Worm (Caenorhabditis elegans) whole organism, young adult: ENCODE data around the gene tir-1.

Experiments
- T26A5.8 ChIP-seq: sonication (generic microtip); optimal IDR thresholded peaks from 2 replicates; lab custom pipeline; 2016; ENCODE audit warnings: missing genetic modification characterization, missing compliant biosample characterization
- Y53G8AR.9 ChIP-seq: fragments of 200-800 bp; sonication (Bioruptor generic); conservative IDR thresholded peaks from 2 replicates; pipeline ENCODE4 v1.3.6; 2022; ENCODE audit warnings: missing genetic modification reagents, missing genetic modification characterization, missing compliant biosample characterization
- Y67H2A.10 ChIP-seq: fragments of 200-800 bp; sonication (Bioruptor generic); conservative IDR thresholded peaks from 2 replicates; pipeline ENCODE4 v1.3.6; 2022; ENCODE audit warnings: missing genetic modification reagents, missing genetic modification characterization, missing compliant biosample characterization
- ama-1 ChIP-seq, 3 experiments: fragments of 150-350 bp in 1 of 3; sonication (generic microtip) in 2 of 3; optimal IDR thresholded peaks; 2 replicates each; lab custom pipeline; 2014 to 2018; ENCODE audit warnings: missing biosample characterization in 2 of 3, missing genetic modification characterization in 2 of 3, missing genetic modification reagents in 2 of 3
- aptf-3 ChIP-seq: fragments of 200-800 bp; sonication (Bioruptor generic); IDR thresholded peaks from 2 replicates; pipeline ENCODE4 v1.3.6; 2022; ENCODE audit warnings: missing genetic modification characterization, missing compliant biosample characterization
- attf-6 ChIP-seq: fragments of 200-800 bp; sonication (Bioruptor generic); IDR thresholded peaks from 2 replicates; pipeline ENCODE4 v1.3.6; 2022; ENCODE audit warnings: missing genetic modification reagents, missing genetic modification characterization, missing compliant biosample characterization
- cebp-2 ChIP-seq: fragments of 200-800 bp; sonication (Bioruptor generic); IDR thresholded peaks from 2 replicates; pipeline ENCODE4 v1.3.6; 2022; ENCODE audit warnings: missing genetic modification characterization, missing compliant biosample characterization
- ceh-100 ChIP-seq: fragments of 200-800 bp; sonication (Bioruptor generic); IDR thresholded peaks from 2 replicates; pipeline ENCODE4 v1.3.6; 2022; ENCODE audit warnings: missing genetic modification reagents, missing genetic modification characterization, missing compliant biosample characterization
- ceh-58 ChIP-seq: fragments of 200-800 bp; sonication (Bioruptor generic); IDR thresholded peaks from 2 replicates; pipeline ENCODE4 v1.3.6; 2022; ENCODE audit warnings: missing genetic modification characterization, missing compliant biosample characterization
- ceh-91 ChIP-seq: fragments of 200-800 bp; sonication (Bioruptor generic); IDR thresholded peaks from 2 replicates; pipeline ENCODE4 v1.3.6; 2022; ENCODE audit warnings: missing genetic modification reagents, missing genetic modification characterization, missing compliant biosample characterization
- dox-1 ChIP-seq: fragments of 200-800 bp; sonication (Bioruptor generic); IDR thresholded peaks from 2 replicates; pipeline ENCODE4 v1.3.6; 2022; ENCODE audit warnings: missing genetic modification reagents, missing genetic modification characterization, missing compliant biosample characterization
- egl-44 ChIP-seq: fragments of 200-800 bp; sonication (Bioruptor generic); IDR thresholded peaks from 2 replicates; pipeline ENCODE4 v1.3.6; 2022; ENCODE audit warnings: missing genetic modification reagents, missing genetic modification characterization, missing compliant biosample characterization
- egrh-3 ChIP-seq: fragments of 200-800 bp; sonication (Bioruptor generic); IDR thresholded peaks from 2 replicates; pipeline ENCODE4 v1.3.6; 2022; ENCODE audit warnings: missing genetic modification reagents, missing genetic modification characterization, missing compliant biosample characterization
- ekl-4 ChIP-seq: fragments of 200-800 bp; sonication (Bioruptor generic); IDR thresholded peaks from 2 replicates; pipeline ENCODE4 v1.3.6; 2022; ENCODE audit warnings: missing genetic modification reagents, missing genetic modification characterization, missing compliant biosample characterization
- hlh-26 ChIP-seq: fragments of 200-800 bp; sonication (Bioruptor generic); conservative IDR thresholded peaks from 2 replicates; pipeline ENCODE4 v1.3.6; 2022; ENCODE audit warnings: missing genetic modification reagents, missing genetic modification characterization, missing compliant biosample characterization
- hmg-20 ChIP-seq: fragments of 200-800 bp; sonication (Bioruptor generic); IDR thresholded peaks from 2 replicates; pipeline ENCODE4 v1.3.6; 2022; ENCODE audit warnings: missing genetic modification reagents, missing genetic modification characterization, missing compliant biosample characterization
- hrde-1 ChIP-seq: sonication (generic microtip); optimal IDR thresholded peaks from 2 replicates; lab custom pipeline; 2016; ENCODE audit warnings: missing genetic modification characterization, mild to moderate bottlenecking, missing compliant biosample characterization, moderate library complexity, missing genotype, missing genetic modification reagents, borderline replicate concordance
- hsf-1 ChIP-seq: fragments of 200-800 bp; sonication (Bioruptor generic); IDR thresholded peaks from 2 replicates; pipeline ENCODE4 v1.3.6; 2022; ENCODE audit warnings: missing genetic modification reagents, missing genetic modification characterization, missing compliant biosample characterization
- let-526 ChIP-seq: fragments of 200-800 bp; sonication (Bioruptor generic); IDR thresholded peaks from 2 replicates; pipeline ENCODE4 v1.3.6; 2022; ENCODE audit warnings: missing genetic modification reagents, missing genetic modification characterization, missing compliant biosample characterization
- lin-26 ChIP-seq: fragments of 200-800 bp; sonication (Bioruptor generic); IDR thresholded peaks from 2 replicates; pipeline ENCODE4 v1.3.6; 2022; ENCODE audit warnings: missing genetic modification reagents, missing genetic modification characterization, missing compliant biosample characterization
- lsy-27 ChIP-seq: sonication (generic microtip); optimal IDR thresholded peaks from 2 replicates; lab custom pipeline; 2017; ENCODE audit warnings: missing genetic modification characterization, mild to moderate bottlenecking, missing compliant biosample characterization, antibody characterized with exemption, missing genotype, borderline replicate concordance; ENCODE audit not compliant: insufficient read depth
- madf-3 ChIP-seq: fragments of 200-800 bp; sonication (Bioruptor generic); IDR thresholded peaks from 2 replicates; pipeline ENCODE4 v1.3.6; 2022; ENCODE audit warnings: missing genetic modification reagents, missing genetic modification characterization, missing compliant biosample characterization
- madf-8 ChIP-seq: fragments of 200-800 bp; sonication (Bioruptor generic); conservative IDR thresholded peaks from 2 replicates; pipeline ENCODE4 v1.3.6; 2022; ENCODE audit warnings: missing genetic modification reagents, missing genetic modification characterization, missing compliant biosample characterization
- mcd-1 ChIP-seq: fragments of 200-800 bp; sonication (Bioruptor generic); IDR thresholded peaks from 2 replicates; pipeline ENCODE4 v1.3.6; 2022; ENCODE audit warnings: missing genetic modification reagents, missing genetic modification characterization, missing compliant biosample characterization
- nfyb-1 ChIP-seq: fragments of 200-800 bp; sonication (Bioruptor generic); IDR thresholded peaks from 2 replicates; pipeline ENCODE4 v1.3.6; 2022; ENCODE audit warnings: missing genetic modification reagents, missing genetic modification characterization, missing compliant biosample characterization
- nhr-80 ChIP-seq: sonication (generic microtip); optimal IDR thresholded peaks from 2 replicates; lab custom pipeline; 2016; ENCODE audit warnings: missing genetic modification characterization, missing compliant biosample characterization
- rcor-1 ChIP-seq: fragments of 200-800 bp; sonication (Bioruptor generic); IDR thresholded peaks from 2 replicates; pipeline ENCODE4 v1.3.6; 2022; ENCODE audit warnings: missing genetic modification reagents, missing genetic modification characterization, missing compliant biosample characterization
- rpc-1 ChIP-seq, 2 experiments: fragments of 150-350 bp in 1 of 2; sonication (generic microtip) in 1 of 2; optimal IDR thresholded peaks; 2 replicates each; lab custom pipeline; 2014 to 2018; ENCODE audit warnings: missing biosample characterization in 1 of 2, missing genetic modification characterization in 1 of 2, missing genetic modification reagents in 1 of 2, missing genotype in 1 of 2
- snpc-1.3 ChIP-seq: sonication (generic microtip); optimal IDR thresholded peaks from 2 replicates; lab custom pipeline; 2017; ENCODE audit warnings: missing genetic modification characterization, mild to moderate bottlenecking, missing compliant biosample characterization, antibody characterized with exemption, moderate library complexity, missing genotype, missing genetic modification reagents; ENCODE audit not compliant: insufficient read depth
- ztf-6 ChIP-seq: fragments of 200-800 bp; sonication (Bioruptor generic); IDR thresholded peaks from 2 replicates; pipeline ENCODE4 v1.3.6; 2022; ENCODE audit warnings: missing genetic modification reagents, missing genetic modification characterization, missing compliant biosample characterization

Gene tir-1

DNA sequence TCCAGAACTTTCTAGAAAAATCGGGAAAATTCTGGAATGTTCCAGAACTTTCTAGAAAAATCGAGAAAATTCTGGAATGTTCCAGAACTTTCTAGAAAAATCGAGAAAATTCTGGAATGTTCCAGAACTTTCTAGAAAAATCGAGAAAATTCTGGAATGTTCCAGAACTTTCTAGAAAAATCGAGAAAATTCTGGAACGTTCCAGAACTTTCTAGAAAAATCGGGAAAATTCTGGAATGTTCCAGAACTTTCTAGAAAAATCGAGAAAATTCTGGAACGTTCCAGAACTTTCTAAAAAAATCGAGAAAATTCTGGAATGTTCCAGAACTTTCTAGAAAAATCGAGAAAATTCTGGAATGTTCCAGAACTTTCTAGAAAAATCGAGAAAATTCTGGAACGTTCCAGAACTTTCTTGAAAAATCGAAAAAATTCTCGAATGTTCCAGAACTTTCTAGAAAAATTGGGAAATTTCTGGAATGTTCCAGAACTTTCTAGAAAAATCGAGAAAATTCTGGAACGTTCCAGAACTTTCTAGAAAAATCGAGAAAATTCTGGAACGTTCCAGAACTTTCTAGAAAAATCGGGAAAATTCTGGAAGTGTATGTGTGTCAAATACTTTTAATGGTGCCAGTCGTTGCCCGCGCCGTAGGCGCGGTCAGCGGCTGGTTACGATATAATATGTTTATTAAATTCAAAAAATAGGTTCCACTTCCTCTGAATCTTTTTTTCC, 4.2 kb downstream of the tir-1 start (continued):
- TF ChIP-seq aptf-3 (peak; percentile 89), let-526 (GFP tag; lab: Robert Waterston, UW) (peak; percentile 94), ceh-100 (GFP tag; lab: Robert Waterston, UW) (peak; percentile 72), hmg-20 (GFP tag; lab: Robert Waterston, UW) (0 out of 2 replicates have a peak, but pooled peaks have one; percentile 5), mcd-1 (GFP tag; lab: Robert Waterston, UW) (0 out of 2 replicates have a peak, but pooled peaks have one; percentile 33), nfyb-1 (GFP tag; lab: Robert Waterston, UW) (peak; percentile 90), cebp-2 (GFP tag; lab: Robert Waterston, UW) (peak; percentile 90; the same call in 1 of the 2 replicates), rcor-1 (GFP tag; lab: Robert Waterston, UW) (peak; percentile 95), Y53G8AR.9 (GFP tag; lab: Robert Waterston, UW) (peak; percentile 79), ztf-6 (peak; percentile 61; the same call in 1 of the 2 replicates), lin-26 (peak; percentile 69), ceh-58 (peak; percentile 99), madf-8 (GFP tag; lab: Robert Waterston, UW) (peak; percentile 64), egrh-3 (GFP tag; lab: Robert Waterston, UW) (peak; percentile 99), attf-6 (GFP tag; lab: Robert Waterston, UW) (peak; percentile 94), egl-44 (GFP tag; lab: Robert Waterston, UW) (0 out of 2 replicates have a peak, but pooled peaks have one; percentile 29), Y67H2A.10 (GFP tag; lab: Robert Waterston, UW) (peak; percentile 73), dox-1 (GFP tag; lab: Robert Waterston, UW) (peak; percentile 98), ekl-4 (GFP tag; lab: Robert Waterston, UW) (peak; percentile 94), madf-3 (GFP tag; lab: Robert Waterston, UW) (peak; percentile 96)

DNA sequence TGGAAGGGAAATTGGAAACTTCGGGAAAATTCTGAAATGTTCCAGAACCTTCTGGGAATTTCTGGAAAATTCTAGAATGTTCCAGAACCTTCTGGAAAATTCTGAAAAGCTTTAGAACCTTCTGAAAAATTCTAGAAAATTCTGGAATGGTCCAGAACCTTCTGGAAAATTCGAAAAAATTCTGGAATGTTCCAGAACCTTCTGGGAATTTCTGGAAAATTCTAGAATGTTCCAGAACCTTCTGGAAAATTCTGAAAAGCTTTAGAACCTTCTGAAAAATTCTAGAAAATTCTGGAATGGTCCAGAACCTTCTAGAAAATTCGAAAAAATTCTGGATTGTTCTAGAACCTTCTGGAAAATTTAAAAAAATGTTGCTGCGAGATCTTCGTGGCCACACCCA, 5.6 kb downstream of the tir-1 start:
- TF ChIP-seq ekl-4 (GFP tag; lab: Robert Waterston, UW) (0 out of 2 replicates have a peak, but pooled peaks have one; percentile 34), hsf-1 (peak; percentile 95)

DNA sequence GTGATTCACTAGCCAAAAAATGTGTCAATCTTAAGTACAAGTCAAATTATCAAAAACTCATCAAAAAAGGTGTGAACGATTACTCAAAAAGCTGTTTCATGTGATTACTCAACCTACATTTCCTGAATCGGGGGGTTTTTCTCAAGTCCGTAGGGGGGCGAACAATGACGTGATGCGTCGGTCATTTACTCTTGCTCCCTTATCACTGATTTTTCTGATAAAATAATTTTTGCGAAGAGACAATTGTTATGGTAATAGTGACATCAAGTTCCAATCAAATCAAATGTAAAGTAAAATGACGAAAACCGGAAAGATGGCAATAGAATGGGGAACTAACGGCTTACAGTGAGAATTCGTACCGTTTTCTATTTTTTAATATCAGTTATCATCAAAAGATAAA, 7.5 kb downstream of the tir-1 start:
- TF ChIP-seq nhr-80 (peak; percentile 64), T26A5.8 (tag; lab: Kevin White, UChicago) (no peak)

DNA sequence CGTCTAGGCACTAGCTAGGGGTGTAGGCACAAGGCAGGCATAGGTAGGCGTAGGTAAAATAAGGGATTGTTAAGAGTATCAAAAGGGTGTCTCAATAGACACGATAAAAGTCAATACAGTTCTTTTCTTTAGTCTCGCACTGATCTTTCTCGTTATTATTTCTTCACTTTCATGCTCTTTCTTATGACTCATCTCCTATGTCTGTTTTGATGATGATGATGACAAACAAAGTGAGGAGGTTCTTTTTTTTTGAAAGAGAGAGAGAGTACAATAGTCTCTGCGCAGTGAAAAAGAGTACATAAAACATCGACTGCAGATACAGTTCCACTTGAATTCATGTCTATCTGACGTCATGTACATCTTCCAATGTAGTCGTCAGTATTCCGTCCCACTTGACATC, 11.5 kb downstream of the tir-1 start:
- TF ChIP-seq ceh-58, result no peak
- no peak for TF ChIP-seq ama-1 (optimal IDR thresholded peaks at IDR 0.05; lab: Kevin White, UChicago)
- no peak for TF ChIP-seq ama-1 (GFP tag; optimal IDR thresholded peaks at IDR 0.05; lab: Kevin White, UChicago)
- TF ChIP-seq rpc-1 (optimal IDR thresholded peaks at IDR 0.05; lab: Kevin White, UChicago), result no peak
- no peak for TF ChIP-seq rpc-1 (tag; optimal IDR thresholded peaks at IDR 0.05; lab: Kevin White, UChicago)
- TF ChIP-seq ceh-91 (GFP tag; lab: Robert Waterston, UW), result no peak
- no peak for TF ChIP-seq T26A5.8 (tag; lab: Kevin White, UChicago)
- no peak for TF ChIP-seq lsy-27 (tag; lab: Kevin White, UChicago)
- TF ChIP-seq snpc-1.3, result no peak
- TF ChIP-seq hlh-26, result no peak
- TF ChIP-seq hrde-1 (tag; lab: Kevin White, UChicago), result no peak
